Fruit fly (Drosophila melanogaster): ENCODE data around the gene CG31441.

CG31441 gene

dm6 chr3R:11211291-11212061 lies 24.6 kb upstream of the CG31441 start (continued):
- TF ChIP-seq Abd-B (GFP tag; optimal IDR thresholded peaks at IDR 0.05) (peak; percentile 76), sqz (GFP tag; optimal IDR thresholded peaks at IDR 0.05) (peak; percentile 10), BEAF-32 (GFP tag; optimal IDR thresholded peaks at IDR 0.05) (peak; percentile 5), CG3726 (GFP tag; IDR thresholded peaks at IDR 0.05) (peak; percentile 53; the same call in 1 of the 3 replicates), schlank (tag; optimal IDR thresholded peaks at IDR 0.05) (peak; percentile 25), CG10431 (GFP tag; optimal IDR thresholded peaks at IDR 0.05) (no peak), yki (optimal IDR thresholded peaks at IDR 0.05) (no peak), Mrtf (GFP tag; IDR thresholded peaks at IDR 0.05) (peak; percentile 64), wek (GFP tag; optimal IDR thresholded peaks at IDR 0.05) (no peak), CG7928 (GFP tag; optimal IDR thresholded peaks at IDR 0.05) (no peak), Gug (GFP tag; IDR thresholded peaks at IDR 0.05) (peak; percentile 87), so (GFP tag; IDR thresholded peaks at IDR 0.05) (peak; percentile 64; the same call in 1 of the 3 replicates), CG13123 (GFP tag; optimal IDR thresholded peaks at IDR 0.05) (no peak), GATAe (GFP tag; conservative IDR thresholded peaks at IDR 0.05) (no peak), ase (GFP tag; IDR thresholded peaks at IDR 0.05) (peak; percentile 74; the same call in 2 of the 3 replicates), tx (GFP tag; optimal IDR thresholded peaks at IDR 0.05) (peak; percentile 65), bowl (GFP tag; IDR thresholded peaks at IDR 0.05) (peak; percentile 63), gcm2 (GFP tag; optimal IDR thresholded peaks at IDR 0.05) (peak; percentile 18), B-H2 (GFP tag; optimal IDR thresholded peaks at IDR 0.05) (peak; percentile 56), gro (GFP tag; optimal IDR thresholded peaks at IDR 0.05) (peak; percentile 70), CG8765 (GFP tag; IDR thresholded peaks at IDR 0.05) (peak; percentile 8; the same call in 1 of the 2 replicates), amos (GFP tag; IDR thresholded peaks at IDR 0.05; ENCODE audit: partially characterized antibody) (peak; percentile 23; the same call in 1 of the 2 replicates), CG14710 (tag; optimal IDR thresholded peaks at IDR 0.05) (peak; percentile 40), Hsf (GFP tag; optimal IDR thresholded peaks at IDR 0.05) (peak; percentile 74), ac (GFP tag; optimal IDR thresholded peaks at IDR 0.05) (no peak), CG8359 (GFP tag; optimal IDR thresholded peaks at IDR 0.05; ENCODE audit: borderline replicate concordance) (no peak), MESR4 (GFP tag; optimal IDR thresholded peaks at IDR 0.05) (peak; percentile 57), row (GFP tag; IDR thresholded peaks at IDR 0.05) (peak; percentile 96), CG2199 (GFP tag; IDR thresholded peaks at IDR 0.05) (0 out of 3 replicates have a peak, but pooled peaks have one; percentile 28), CG7987 (GFP tag; optimal IDR thresholded peaks at IDR 0.05) (peak; percentile 35), CG9797 (GFP tag; optimal IDR thresholded peaks at IDR 0.05) (peak; percentile 10), CG32532 (GFP tag; IDR thresholded peaks at IDR 0.05) (peak; percentile 90), CG6175 (GFP tag; IDR thresholded peaks at IDR 0.05) (peak; percentile 63; the same call in 1 of the 3 replicates), ewg (GFP tag; optimal IDR thresholded peaks at IDR 0.05) (peak; percentile 95), sens (GFP tag) (peak; percentile 92), unpg (GFP tag; optimal IDR thresholded peaks at IDR 0.05) (peak; percentile 65), Fer2 (tag; optimal IDR thresholded peaks at IDR 0.05) (peak; percentile 62), CG15601 (tag; optimal IDR thresholded peaks at IDR 0.05) (no peak), ham (GFP tag; IDR thresholded peaks at IDR 0.05) (no peak), pita (GFP tag; optimal IDR thresholded peaks at IDR 0.05) (no peak), CTCF (GFP tag; optimal IDR thresholded peaks at IDR 0.05) (peak; percentile 86), Hr78 (GFP tag; optimal IDR thresholded peaks at IDR 0.05) (peak in 1 of 2 experiments; percentile 97), slbo (GFP tag; IDR thresholded peaks at IDR 0.05) (peak; percentile 90), CG11696 (GFP tag; IDR thresholded peaks at IDR 0.05) (0 out of 2 replicates have a peak, but pooled peaks have one; percentile 17), br (optimal IDR thresholded peaks at IDR 0.05) (no peak), hb (GFP tag; IDR thresholded peaks at IDR 0.05; ENCODE audit: partially characterized antibody) (no peak), CG15269 (tag; optimal IDR thresholded peaks at IDR 0.05) (peak; percentile 70), B-H1 (GFP tag; IDR thresholded peaks at IDR 0.05) (peak; percentile 65; the same call in 2 of the 3 replicates), CG3847 (GFP tag; IDR thresholded peaks at IDR 0.05) (peak; percentile 56), CG17359 (tag; optimal IDR thresholded peaks at IDR 0.05) (peak; percentile 73)

Data from whole organism, embryonic.